Worm (Caenorhabditis elegans) whole organism, young adult: Measurements from ENCODE around the gene citk-1.
"Not testable (repeated sequence)": the region's sequence is repeated elsewhere in the genome, so short reads cannot be mapped to it uniquely, and the experiment has no call there.

Source experiments
- B0261.1 ChIP-seq: sonication (generic microtip); optimal IDR thresholded peaks from 2 replicates; lab custom pipeline; 2016; ENCODE audit warnings: mild to moderate bottlenecking, missing genetic modification characterization, moderate library complexity, missing compliant biosample characterization
- C06A6.2 ChIP-seq: fragments of 200-800 bp; sonication (Bioruptor generic); conservative IDR thresholded peaks from 2 replicates; pipeline ENCODE4 v1.3.6; 2022; ENCODE audit warnings: missing genetic modification characterization, missing compliant biosample characterization
- ama-1 ChIP-seq, 3 experiments: fragments of 150-350 bp in 1 of 3; sonication (generic microtip) in 2 of 3; optimal IDR thresholded peaks; 2 replicates each; lab custom pipeline; 2014 to 2018; ENCODE audit warnings: missing biosample characterization in 2 of 3, missing genetic modification characterization in 2 of 3, missing genetic modification reagents in 2 of 3
- lin-40 ChIP-seq: sonication (generic microtip); optimal IDR thresholded peaks from 2 replicates; lab custom pipeline; 2016; ENCODE audit warnings: missing genetic modification characterization, mild to moderate bottlenecking, missing compliant biosample characterization, missing genotype, missing genetic modification reagents
- nhr-179 ChIP-seq: sonication (generic microtip); optimal IDR thresholded peaks from 2 replicates; lab custom pipeline; 2016; ENCODE audit warnings: mild to moderate bottlenecking, missing genetic modification characterization, missing compliant biosample characterization

DNA sequence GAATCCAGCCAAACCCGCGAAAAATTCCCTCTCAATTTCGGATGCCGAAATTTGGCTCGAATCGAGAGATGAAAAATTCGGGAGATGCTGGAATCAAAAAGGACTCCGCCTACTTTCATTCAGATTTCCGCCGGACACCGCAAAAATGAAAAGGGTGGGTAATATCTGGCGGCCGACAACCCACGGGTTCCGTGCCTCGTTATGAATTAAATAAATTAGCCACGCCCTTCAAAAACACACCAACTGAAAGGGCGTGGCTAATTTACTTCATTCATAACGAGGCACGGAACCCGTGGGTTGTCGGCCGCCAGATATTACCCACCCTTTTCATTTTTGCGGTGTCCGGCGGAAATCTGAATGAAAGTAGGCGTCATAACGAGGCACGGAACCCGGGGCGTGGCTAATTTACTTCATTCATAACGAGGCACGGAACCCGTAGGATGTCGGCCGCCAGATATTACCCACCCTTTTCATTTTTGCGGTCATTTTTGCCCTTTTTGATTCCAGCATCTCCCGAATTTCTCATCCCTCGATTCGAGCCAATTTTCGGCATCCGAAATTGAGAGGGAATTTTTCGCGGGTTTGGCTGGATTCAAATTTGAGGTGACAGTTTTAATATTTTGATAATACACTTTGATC lies 37.9 kb downstream of the citk-1 start:
- not testable (repeated sequence) for TF ChIP-seq C06A6.2 (GFP tag; lab: Robert Waterston, UW); ama-1 (optimal IDR thresholded peaks at IDR 0.05; lab: Kevin White, UChicago); ama-1 (GFP tag; optimal IDR thresholded peaks at IDR 0.05; lab: Kevin White, UChicago); B0261.1 (tag; lab: Kevin White, UChicago); lin-40; nhr-179 (tag; lab: Kevin White, UChicago)
